Fruit fly (Drosophila melanogaster) whole organism, prepupa: Measurements from ENCODE around the gene Tsp26A.

ENCODE experiments used
- CG4318 ChIP-seq: fragments of 200-800 bp; sonication (Bioruptor generic); optimal IDR thresholded peaks from 3 replicates; lab custom pipeline; 2017; ENCODE audit warnings: missing biosample characterization, mild to moderate bottlenecking, missing genetic modification characterization
- CG7368 ChIP-seq: fragments of 200-800 bp; sonication (Bioruptor generic); optimal IDR thresholded peaks from 3 replicates; lab custom pipeline; 2016; ENCODE audit warnings: missing biosample characterization, missing genetic modification characterization
- acj6 ChIP-seq: fragments of 200-800 bp; sonication (Bioruptor generic); optimal IDR thresholded peaks from 3 replicates; lab custom pipeline; 2016; ENCODE audit warnings: missing biosample characterization, missing genetic modification characterization
- dsx ChIP-seq: fragments of 200-800 bp; optimal IDR thresholded peaks from 3 replicates; lab custom pipeline; 2019; ENCODE audit warnings: missing biosample characterization, mild to moderate bottlenecking, missing genetic modification characterization, moderate library complexity; ENCODE audit not compliant: poor library complexity, severe bottlenecking
- net ChIP-seq: fragments of 200-800 bp; sonication (Bioruptor generic); optimal IDR thresholded peaks from 3 replicates; lab custom pipeline; 2016; ENCODE audit warnings: missing biosample characterization, missing genetic modification characterization
- salr ChIP-seq, 2 experiments: fragments of 200-800 bp; sonication (Bioruptor generic); optimal IDR thresholded peaks; 3 replicates each; lab custom pipeline; 2016 to 2018; ENCODE audit warnings: missing biosample characterization in 2 of 2, missing genetic modification characterization in 2 of 2, mild to moderate bottlenecking in 1 of 2
- svp ChIP-seq: fragments of 200-800 bp; sonication (Bioruptor generic); peaks from one replicate; lab custom pipeline; 2016; ENCODE audit warnings: missing biosample characterization, missing genetic modification characterization

- peak; percentile 95 for TF ChIP-seq svp
- TF ChIP-seq CG7368 (GFP tag; lab: Kevin White, UChicago) = no peak
- TF ChIP-seq dsx (GFP tag; lab: Kevin White, UChicago) = no peak
- TF ChIP-seq CG4318 = no peak
- peak; percentile 40 for TF ChIP-seq net (GFP tag; lab: Kevin White, UChicago)
- TF ChIP-seq salr (GFP tag; optimal IDR thresholded peaks at IDR 0.05; lab: Kevin White, UChicago) = no peak
- TF ChIP-seq acj6 (GFP tag; lab: Kevin White, UChicago) = no peak
These were observed 37.8 kb downstream of the Tsp26A start, which contains the start of the genes CG9117 and CG31643 for dm6 chr2L:6037830-6038229.
